Worm (Caenorhabditis elegans) whole organism, young adult: ENCODE measurements around the gene srx-34.

Experiments used
- ama-1 ChIP-seq, 3 experiments: fragments of 150-350 bp in 1 of 3; sonication (generic microtip) in 2 of 3; optimal IDR thresholded peaks; 2 replicates each; lab custom pipeline; 2014 to 2018; ENCODE audit warnings: missing biosample characterization in 2 of 3, missing genetic modification characterization in 2 of 3, missing genetic modification reagents in 2 of 3
- bed-2 ChIP-seq: fragments of 200-800 bp; sonication (Bioruptor generic); IDR thresholded peaks from 2 replicates; pipeline ENCODE4 v1.3.6; 2022; ENCODE audit warnings: missing genetic modification reagents, missing genetic modification characterization, missing compliant biosample characterization
- ets-4 ChIP-seq: fragments of 200-800 bp; sonication (Bioruptor generic); optimal IDR thresholded peaks from 2 replicates; lab custom pipeline; 2018; ENCODE audit warnings: mild to moderate bottlenecking, missing genetic modification characterization, missing compliant biosample characterization
- madf-6 ChIP-seq: fragments of 200-800 bp; sonication (Bioruptor generic); IDR thresholded peaks from 2 replicates; pipeline ENCODE4 v1.3.6; 2022; ENCODE audit warnings: missing genetic modification reagents, missing genetic modification characterization, missing compliant biosample characterization

- TF ChIP-seq ama-1 (optimal IDR thresholded peaks at IDR 0.05; lab: Kevin White, UChicago) (no peak), ama-1 (GFP tag; optimal IDR thresholded peaks at IDR 0.05; lab: Kevin White, UChicago) (no peak), bed-2 (GFP tag; lab: Robert Waterston, UW) (no peak), madf-6 (no peak), ets-4 (no peak)
These were observed 43.5 kb upstream of the srx-34 start, which contains the start of gene ugt-41 for ce11 chrV:7163477-7164114.
